Worm (Caenorhabditis elegans) whole organism, midembryonic: Measurements from ENCODE around the gene Y62F5A.10.

Source experiments
- T22C8.4 ChIP-seq: fragments of 200-800 bp; sonication (Bioruptor generic); IDR thresholded peaks from 2 replicates; pipeline ENCODE4 v1.3.6; 2022; ENCODE audit warnings: missing genetic modification characterization, missing compliant biosample characterization
- cog-1 ChIP-seq: sonication (generic microtip); optimal IDR thresholded peaks from 2 replicates; lab custom pipeline; 2016; ENCODE audit warnings: missing genetic modification characterization, missing compliant biosample characterization
- flt-1 ChIP-seq: fragments of 200-800 bp; sonication (Bioruptor generic); IDR thresholded peaks from 2 replicates; pipeline ENCODE4 v1.3.6; 2022; ENCODE audit warnings: missing genetic modification characterization, missing compliant biosample characterization
- klf-2 ChIP-seq: fragments of 200-800 bp; sonication (Bioruptor generic); conservative IDR thresholded peaks from 2 replicates; pipeline ENCODE4 v1.3.6; 2022; ENCODE audit warnings: missing genetic modification reagents, missing genetic modification characterization, missing compliant biosample characterization
- med-1 ChIP-seq: sonication (generic microtip); optimal IDR thresholded peaks from 2 replicates; lab custom pipeline; 2017; ENCODE audit warnings: missing genetic modification characterization, mild to moderate bottlenecking, missing compliant biosample characterization, antibody characterized with exemption, missing genetic modification reagents; ENCODE audit not compliant: insufficient read depth
- ref-1 ChIP-seq: fragments of 200-800 bp; sonication (Bioruptor generic); conservative IDR thresholded peaks from 2 replicates; pipeline ENCODE4 v1.3.6; 2022; ENCODE audit warnings: missing genetic modification reagents, missing genetic modification characterization, missing compliant biosample characterization
- tab-1 ChIP-seq: fragments of 200-800 bp; sonication (Bioruptor generic); IDR thresholded peaks from 2 replicates; pipeline ENCODE4 v1.3.6; 2022; ENCODE audit warnings: missing genetic modification characterization, missing compliant biosample characterization
- ztf-23 ChIP-seq: fragments of 200-800 bp; sonication (Bioruptor generic); IDR thresholded peaks from 2 replicates; pipeline ENCODE4 v1.3.6; 2022; ENCODE audit warnings: missing genetic modification reagents, missing genetic modification characterization, missing compliant biosample characterization
- ztf-29 ChIP-seq: fragments of 200-800 bp; sonication (Bioruptor generic); IDR thresholded peaks from 2 replicates; pipeline ENCODE4 v1.3.6; 2022; ENCODE audit warnings: missing genetic modification reagents, missing genetic modification characterization, missing compliant biosample characterization

The Y62F5A.10 gene

DNA sequence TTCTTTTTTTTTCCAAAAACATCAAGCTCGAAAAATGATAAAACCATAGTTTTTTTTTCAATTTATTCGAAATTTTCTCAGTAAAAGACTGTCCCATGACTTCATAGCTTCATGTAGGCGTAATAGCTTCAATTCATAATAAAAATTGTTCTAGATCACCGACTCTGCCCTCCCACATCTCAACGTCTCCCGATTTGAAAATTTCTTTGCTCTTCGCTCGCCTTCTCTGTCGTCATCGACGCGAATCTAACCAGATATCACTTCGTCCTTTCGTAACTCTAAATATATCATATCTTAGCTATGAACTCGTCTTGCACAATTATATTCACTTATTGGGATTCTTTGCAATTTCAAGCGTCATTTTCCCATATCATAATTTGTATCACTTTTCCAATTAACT is 6.6 kb upstream of the Y62F5A.10 start, which contains the start of gene srh-44:
Gene srh-44, plus strand, starts transcription at position 301 of the 400 bp plus-strand sequence.
- no peak for TF ChIP-seq tab-1 (GFP tag; lab: Robert Waterston, UW)
- no peak for TF ChIP-seq T22C8.4 (GFP tag; lab: Robert Waterston, UW)
- TF ChIP-seq ref-1 (GFP tag; lab: Robert Waterston, UW), result no peak
- TF ChIP-seq med-1 (GFP tag; lab: Kevin White, UChicago), result no peak
- no peak for TF ChIP-seq ztf-23 (GFP tag; lab: Robert Waterston, UW)
- no peak for TF ChIP-seq cog-1 (tag; lab: Kevin White, UChicago)
- no peak for TF ChIP-seq klf-2 (GFP tag; lab: Robert Waterston, UW)
- no peak for TF ChIP-seq flt-1 (GFP tag; lab: Robert Waterston, UW)
- TF ChIP-seq ztf-29 (GFP tag; lab: Robert Waterston, UW), result no peak

DNA sequence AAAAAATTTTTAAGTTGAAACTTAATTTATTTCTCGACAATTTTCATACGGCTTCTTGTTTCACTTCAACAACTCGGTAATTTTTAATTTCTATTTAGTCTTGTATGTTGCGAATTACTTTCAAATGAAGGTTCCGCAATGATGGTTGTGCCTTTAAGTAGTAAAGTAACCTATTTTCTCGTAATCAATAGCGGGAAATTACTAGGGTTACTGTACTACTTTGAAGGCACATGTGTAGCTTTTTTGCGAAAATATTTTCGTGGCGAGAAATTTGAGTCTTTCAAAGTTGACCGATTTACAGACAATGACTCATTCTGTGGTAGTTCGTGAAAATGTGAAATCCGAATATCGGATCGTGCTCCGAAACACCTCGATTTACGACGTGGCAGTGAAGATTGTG is 3.2 kb upstream of the Y62F5A.10 start, which contains the start of gene B0334.10:
Gene B0334.10, plus strand, starts transcription at position 301 of the 400 bp plus-strand sequence.
- TF ChIP-seq tab-1 (GFP tag; lab: Robert Waterston, UW), result no peak
- TF ChIP-seq T22C8.4 (GFP tag; lab: Robert Waterston, UW), result no peak
- no peak for TF ChIP-seq ztf-23 (GFP tag; lab: Robert Waterston, UW)
- TF ChIP-seq med-1 (GFP tag; lab: Kevin White, UChicago), result no peak
- TF ChIP-seq ref-1 (GFP tag; lab: Robert Waterston, UW), result no peak
- TF ChIP-seq klf-2 (GFP tag; lab: Robert Waterston, UW), result no peak
- no peak for TF ChIP-seq cog-1 (tag; lab: Kevin White, UChicago)
- TF ChIP-seq flt-1 (GFP tag; lab: Robert Waterston, UW), result no peak
- TF ChIP-seq ztf-29 (GFP tag; lab: Robert Waterston, UW), result no peak

DNA sequence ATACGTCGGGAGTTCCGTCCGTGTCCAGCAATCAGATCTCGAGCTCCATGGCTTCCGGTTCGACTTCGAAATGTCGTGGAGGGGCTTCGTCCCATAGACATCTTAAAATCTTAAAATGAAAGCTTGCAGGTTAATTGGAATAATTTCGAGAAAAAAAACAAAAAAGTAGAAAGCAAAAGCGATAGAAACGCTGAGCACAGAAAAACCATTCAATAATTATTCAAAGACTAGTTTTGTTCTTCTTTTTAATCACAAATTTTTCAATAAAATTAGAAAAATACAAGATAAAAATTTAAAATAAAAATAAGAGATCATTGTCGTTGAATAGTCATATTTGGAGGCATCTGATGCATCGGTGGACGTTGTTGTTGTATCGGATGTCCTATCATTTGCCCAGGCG is 5.6 kb downstream of the Y62F5A.10 start, which contains the start of gene age-1:
Gene age-1, minus strand, starts transcription at position 101 of the 400 bp plus-strand sequence.
- TF ChIP-seq med-1 (GFP tag; lab: Kevin White, UChicago) (no peak), tab-1 (GFP tag; lab: Robert Waterston, UW) (no peak), klf-2 (GFP tag; lab: Robert Waterston, UW) (no peak)

DNA sequence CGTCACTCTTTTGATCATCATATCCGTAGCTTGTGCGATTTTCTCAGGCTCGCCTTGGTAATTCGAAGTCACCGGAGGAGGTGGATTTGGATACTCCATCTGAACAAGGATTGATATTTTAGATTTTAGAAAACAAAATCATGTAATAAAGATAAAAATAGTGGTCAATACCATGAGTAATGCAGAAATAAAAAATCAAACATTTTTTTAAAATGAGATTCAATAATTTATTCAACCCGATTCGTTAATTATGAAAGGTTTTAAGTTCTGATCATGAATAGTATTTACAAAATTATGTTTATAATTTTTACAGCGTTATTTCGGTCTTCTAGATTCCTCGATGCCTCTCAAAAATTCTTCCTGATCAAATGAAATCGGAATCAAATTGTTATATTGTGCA is 12.3 kb downstream of the Y62F5A.10 start, which contains the start of gene mdt-8:
Gene mdt-8, minus strand, starts transcription at position 101 of the 400 bp plus-strand sequence.
- TF ChIP-seq flt-1 (GFP tag; lab: Robert Waterston, UW), result no peak
- TF ChIP-seq T22C8.4 (GFP tag; lab: Robert Waterston, UW), result no peak
- no peak for TF ChIP-seq klf-2 (GFP tag; lab: Robert Waterston, UW)
- no peak for TF ChIP-seq ztf-29 (GFP tag; lab: Robert Waterston, UW)
- TF ChIP-seq tab-1 (GFP tag; lab: Robert Waterston, UW), result no peak
- TF ChIP-seq ztf-23 (GFP tag; lab: Robert Waterston, UW), result no peak
- no peak for TF ChIP-seq med-1 (GFP tag; lab: Kevin White, UChicago)
- TF ChIP-seq cog-1 (tag; lab: Kevin White, UChicago), result no peak
- TF ChIP-seq ref-1 (GFP tag; lab: Robert Waterston, UW), result no peak

DNA sequence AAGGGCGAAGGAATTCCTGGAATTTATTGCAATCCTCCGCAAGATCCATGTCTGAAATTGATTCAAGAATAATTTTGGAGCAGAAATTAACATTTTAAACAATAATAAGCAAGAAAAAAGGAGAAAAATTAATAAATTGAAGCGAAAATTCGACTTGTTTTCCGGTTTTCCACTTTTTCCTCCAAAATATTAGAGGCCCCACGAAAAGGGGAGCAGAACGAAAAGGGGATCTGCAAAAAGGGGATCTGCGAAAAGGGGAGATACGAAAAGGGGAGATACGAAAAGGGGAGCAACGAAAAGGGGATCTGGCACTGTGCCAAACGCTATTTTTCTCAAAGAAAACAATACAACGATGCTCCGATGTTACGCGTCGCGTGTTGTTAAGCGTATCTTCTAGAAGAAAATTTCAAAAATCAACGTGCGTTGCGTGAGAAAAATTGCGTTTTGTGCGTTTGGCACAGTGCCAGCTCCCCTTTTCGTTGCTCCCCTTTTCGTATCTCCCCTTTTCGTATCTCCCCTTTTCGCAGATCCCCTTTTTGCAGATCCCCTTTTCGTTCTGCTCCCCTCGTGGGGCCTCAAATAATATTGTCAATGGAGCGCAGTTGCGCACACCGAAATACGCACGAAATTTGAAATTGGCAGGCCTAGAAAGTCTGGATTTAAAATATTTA is 13.2 kb downstream of the Y62F5A.10 start, which contains the start of gene Y62F5A.12:
Gene Y62F5A.12, minus strand, starts transcription at position 51 of the 671 bp plus-strand sequence.
- TF ChIP-seq klf-2 (GFP tag; lab: Robert Waterston, UW) (peak; percentile 94), flt-1 (GFP tag; lab: Robert Waterston, UW) (peak; percentile 88), cog-1 (tag; lab: Kevin White, UChicago) (peak; percentile 64), tab-1 (GFP tag; lab: Robert Waterston, UW) (peak; percentile 86), ref-1 (GFP tag; lab: Robert Waterston, UW) (peak; percentile 56), T22C8.4 (GFP tag; lab: Robert Waterston, UW) (peak; percentile 73), ztf-23 (GFP tag; lab: Robert Waterston, UW) (peak; percentile 92), ztf-29 (GFP tag; lab: Robert Waterston, UW) (peak; percentile 57; the same call in 1 of the 2 replicates)

DNA sequence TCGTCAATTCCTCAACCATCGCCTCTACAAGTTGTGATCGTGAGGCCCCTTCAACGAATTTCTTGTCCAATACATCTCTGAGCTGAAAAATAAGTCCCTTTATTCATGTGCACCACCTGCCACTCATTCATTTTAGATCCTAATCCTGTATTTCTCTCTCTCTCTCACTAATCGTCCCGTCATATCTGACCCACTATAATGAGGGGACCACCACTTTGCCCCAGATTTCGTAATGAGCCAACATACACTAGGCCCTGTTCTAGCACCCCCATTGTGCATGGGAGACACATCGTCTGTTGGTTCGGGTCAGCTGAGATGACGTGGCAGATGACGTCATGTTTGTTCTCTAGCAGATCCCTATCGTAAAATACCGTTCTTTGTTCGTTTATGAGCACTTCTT is 14.0 kb downstream of the Y62F5A.10 start:
- peak; percentile 71 for TF ChIP-seq flt-1 (GFP tag; lab: Robert Waterston, UW)
- TF ChIP-seq ref-1 (GFP tag; lab: Robert Waterston, UW), result no peak

DNA sequence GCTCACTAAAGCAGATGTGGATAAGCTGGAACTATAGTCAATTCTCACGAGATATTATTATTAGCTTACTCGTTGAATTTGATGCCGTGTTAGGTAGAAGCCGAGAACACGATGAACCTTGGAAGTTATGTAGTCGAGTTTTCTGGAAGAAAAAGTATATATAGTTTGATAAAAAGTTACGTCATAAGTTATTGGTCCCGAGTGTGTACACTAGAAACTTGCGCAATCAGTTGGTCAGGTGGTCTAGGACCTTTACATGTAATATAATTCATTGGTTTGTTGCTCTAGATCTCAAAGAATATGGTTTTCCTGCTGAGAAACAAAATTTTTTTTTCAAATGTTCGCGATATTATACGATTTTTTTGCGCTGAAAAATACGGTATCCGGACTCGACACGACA is 14.5 kb downstream of the Y62F5A.10 start:
- TF ChIP-seq cog-1 (tag; lab: Kevin White, UChicago) (no peak), med-1 (GFP tag; lab: Kevin White, UChicago) (no peak), T22C8.4 (GFP tag; lab: Robert Waterston, UW) (no peak), tab-1 (GFP tag; lab: Robert Waterston, UW) (no peak), ztf-23 (GFP tag; lab: Robert Waterston, UW) (no peak), ref-1 (GFP tag; lab: Robert Waterston, UW) (no peak)

DNA sequence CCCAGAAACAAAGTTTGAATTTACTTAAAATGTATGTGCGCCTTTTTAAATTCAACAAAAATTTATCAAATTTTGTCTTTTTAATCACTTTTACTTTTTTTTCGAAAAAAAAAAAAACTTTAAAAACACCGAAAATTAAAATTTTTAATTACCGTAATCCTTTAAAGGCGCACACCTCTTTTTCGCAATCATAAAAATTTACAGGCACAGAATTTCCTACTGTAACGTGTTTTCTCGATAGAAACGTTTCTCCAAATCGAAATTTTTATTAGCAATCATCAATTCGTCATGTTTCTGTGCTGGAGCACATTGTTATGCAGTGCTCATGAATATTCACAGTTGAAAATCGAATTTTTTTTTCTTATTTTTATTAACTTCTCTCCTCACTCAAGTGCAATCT is 15.1 kb downstream of the Y62F5A.10 start:
- no peak for TF ChIP-seq ztf-23 (GFP tag; lab: Robert Waterston, UW)
- TF ChIP-seq ztf-29 (GFP tag; lab: Robert Waterston, UW), result no peak
- no peak for TF ChIP-seq ref-1 (GFP tag; lab: Robert Waterston, UW)
- TF ChIP-seq flt-1 (GFP tag; lab: Robert Waterston, UW), result no peak
- no peak for TF ChIP-seq med-1 (GFP tag; lab: Kevin White, UChicago)
- TF ChIP-seq cog-1 (tag; lab: Kevin White, UChicago), result no peak
- no peak for TF ChIP-seq tab-1 (GFP tag; lab: Robert Waterston, UW)
- no peak for TF ChIP-seq T22C8.4 (GFP tag; lab: Robert Waterston, UW)
- TF ChIP-seq klf-2 (GFP tag; lab: Robert Waterston, UW), result no peak

DNA sequence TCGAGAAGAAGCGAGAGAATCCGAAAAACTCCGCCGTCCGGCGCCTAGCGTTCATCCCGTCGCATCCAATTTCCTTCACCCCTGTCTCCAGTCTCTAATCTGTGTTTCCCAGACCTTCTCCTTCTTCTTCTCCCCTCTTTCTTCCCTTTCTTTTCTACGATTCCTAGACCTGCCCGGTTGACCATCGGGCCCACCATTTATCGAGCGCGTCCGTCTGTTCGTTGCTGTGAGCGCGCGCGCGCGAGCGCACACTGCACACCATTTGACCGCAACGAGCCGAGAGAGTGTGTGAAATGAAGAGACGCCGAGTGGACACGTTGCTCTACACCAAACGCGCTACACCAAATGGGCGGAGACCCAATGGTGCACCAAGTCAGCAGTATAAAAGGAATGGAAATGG is 15.7 kb downstream of the Y62F5A.10 start:
- TF ChIP-seq cog-1 (tag; lab: Kevin White, UChicago) (no peak), ztf-23 (GFP tag; lab: Robert Waterston, UW) (0 out of 2 replicates have a peak, but pooled peaks have one; percentile 18)
